Worm (Caenorhabditis elegans): ENCODE results near the gene str-92.

Gene str-92

ce11 chrV:17683763-17684162 is 7.3 kb upstream of the str-92 start, which contains the start of gene F59A1.15:
Gene F59A1.15, minus strand, starts transcription at chrV:17683863.
- TF ChIP-seq B0261.1 (tag; optimal IDR thresholded peaks at IDR 0.05): no peak
- no peak for TF ChIP-seq fkh-3 (tag; optimal IDR thresholded peaks at IDR 0.05)
- TF ChIP-seq F37B4.10 (GFP tag; IDR thresholded peaks at IDR 0.05): no peak
- no peak for TF ChIP-seq ccch-3 (GFP tag; optimal IDR thresholded peaks at IDR 0.05)
- TF ChIP-seq ztf-3 (GFP tag; optimal IDR thresholded peaks at IDR 0.05): no peak
- TF ChIP-seq ztf-22 (GFP tag; optimal IDR thresholded peaks at IDR 0.05): no peak
- no peak for TF ChIP-seq him-1 (tag; optimal IDR thresholded peaks at IDR 0.05)
- no peak for TF ChIP-seq nhr-179 (tag; optimal IDR thresholded peaks at IDR 0.05)
- TF ChIP-seq ceh-100 (GFP tag; IDR thresholded peaks at IDR 0.05): no peak
- no peak for TF ChIP-seq let-607 (tag; optimal IDR thresholded peaks at IDR 0.05)
- no peak for TF ChIP-seq snpc-3.4 (tag; optimal IDR thresholded peaks at IDR 0.05)

- TF ChIP-seq madf-8 (GFP tag; conservative IDR thresholded peaks at IDR 0.05) (no peak), egrh-3 (GFP tag; IDR thresholded peaks at IDR 0.05) (peak; percentile 59; the same call in 1 of the 2 replicates), nhr-179 (tag; optimal IDR thresholded peaks at IDR 0.05) (no peak), ceh-91 (GFP tag; IDR thresholded peaks at IDR 0.05) (no peak), snpc-1.3 (tag; optimal IDR thresholded peaks at IDR 0.05; ENCODE audit: insufficient read depth) (no peak), hlh-12 (tag; optimal IDR thresholded peaks at IDR 0.05) (no peak), zfh-2 (GFP tag; conservative IDR thresholded peaks at IDR 0.05) (peak; percentile 74), hlh-26 (GFP tag; conservative IDR thresholded peaks at IDR 0.05) (no peak), K11D2.4 (GFP tag; IDR thresholded peaks at IDR 0.05) (no peak), gei-17 (GFP tag; optimal IDR thresholded peaks at IDR 0.05) (no peak), madf-6 (GFP tag; IDR thresholded peaks at IDR 0.05) (no peak), K12H6.12 (tag; optimal IDR thresholded peaks at IDR 0.05) (no peak), attf-6 (GFP tag; IDR thresholded peaks at IDR 0.05) (no peak), lsy-27 (tag; optimal IDR thresholded peaks at IDR 0.05; ENCODE audit: borderline replicate concordance, insufficient read depth) (no peak), F55B11.4 (tag; optimal IDR thresholded peaks at IDR 0.05; ENCODE audit: borderline replicate concordance, insufficient read depth) (no peak), C17E4.6 (GFP tag; IDR thresholded peaks at IDR 0.05) (no peak)
Measured at ce11 chrV:17683290-17683689, 6.8 kb upstream of the str-92 start.

DNA sequence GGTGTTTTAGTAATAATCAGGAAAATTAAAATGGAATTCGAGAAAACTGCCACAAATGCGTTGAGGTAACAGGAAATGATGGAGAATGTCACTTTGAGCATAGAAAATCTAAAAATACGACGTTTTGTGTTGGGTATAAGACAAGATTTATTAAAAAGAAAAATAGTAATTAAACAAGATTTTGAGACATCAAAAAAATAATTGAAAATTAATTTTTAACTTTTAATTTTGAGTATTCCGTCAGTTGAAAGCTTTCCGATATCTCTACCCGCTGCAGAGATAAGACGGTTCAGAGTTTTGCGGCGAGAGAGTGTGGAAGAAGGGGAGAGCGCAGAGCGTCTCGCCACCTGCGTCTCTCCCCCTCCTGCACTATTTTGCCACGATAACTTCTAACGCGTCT is 3.1 kb downstream of the str-92 start, which contains the start of gene str-93:
TSS of gene str-93 (minus strand) at position 101 of the 400 bp plus-strand sequence.
- peak; percentile 57 for TF ChIP-seq hmg-1.2 (GFP tag; IDR thresholded peaks at IDR 0.05)
- no peak for TF ChIP-seq T07F8.4 (tag; optimal IDR thresholded peaks at IDR 0.05)
- no peak for TF ChIP-seq tbp1 (GFP tag; optimal IDR thresholded peaks at IDR 0.05)

- TF ChIP-seq Y79H2A.3 (GFP tag; conservative IDR thresholded peaks at IDR 0.05): no peak
Measured at ce11 chrV:17668531-17668930, 7.9 kb downstream of the str-92 start, which contains the start of gene str-89. Gene str-89, plus strand, starts transcription at chrV:17668831.

- TF ChIP-seq egl-18 (GFP tag; IDR thresholded peaks at IDR 0.05) (no peak), pbrm-1 (GFP tag; IDR thresholded peaks at IDR 0.05) (no peak), hmg-1.2 (GFP tag; IDR thresholded peaks at IDR 0.05) (no peak), nhr-120 (GFP tag; IDR thresholded peaks at IDR 0.05) (no peak), efl-1 (GFP tag; optimal IDR thresholded peaks at IDR 0.05) (no peak), attf-5 (GFP tag; optimal IDR thresholded peaks at IDR 0.05) (no peak), nfyb-1 (GFP tag; IDR thresholded peaks at IDR 0.05) (no peak), rcor-1 (GFP tag; IDR thresholded peaks at IDR 0.05) (no peak), ztf-22 (GFP tag; optimal IDR thresholded peaks at IDR 0.05) (no peak), attf-3 (GFP tag; conservative IDR thresholded peaks at IDR 0.05) (no peak), dpff-1 (tag; optimal IDR thresholded peaks at IDR 0.05) (no peak), Y53F4B.3 (GFP tag; IDR thresholded peaks at IDR 0.05) (no peak), sptf-2 (GFP tag; optimal IDR thresholded peaks at IDR 0.05) (no peak), F57C9.4 (tag; optimal IDR thresholded peaks at IDR 0.05) (no peak), F52B5.7 (tag; optimal IDR thresholded peaks at IDR 0.05) (no peak), ceh-40 (GFP tag; IDR thresholded peaks at IDR 0.05) (no peak)
Measured at ce11 chrV:17667676-17668075, 8.8 kb downstream of the str-92 start, which contains the start of gene F59A1.12. Gene F59A1.12, minus strand, starts transcription at chrV:17667776.

Measured in whole organism, young adult.